Worm (Caenorhabditis elegans): Measurements from ENCODE around the gene pafo-1.

- TF ChIP-seq elt-3 (tag; optimal IDR thresholded peaks at IDR 0.05) (no peak), lin-39 (tag; optimal IDR thresholded peaks at IDR 0.05) (no peak), nhr-12 (tag; optimal IDR thresholded peaks at IDR 0.05) (no peak), ceh-16 (tag; optimal IDR thresholded peaks at IDR 0.05) (no peak), zag-1 (tag; optimal IDR thresholded peaks at IDR 0.05) (no peak), unc-62 (GFP tag; optimal IDR thresholded peaks at IDR 0.05) (no peak), nhr-77 (tag; optimal IDR thresholded peaks at IDR 0.05) (no peak), nhr-23 (tag; optimal IDR thresholded peaks at IDR 0.05) (no peak), unc-39 (tag; optimal IDR thresholded peaks at IDR 0.05) (no peak), nhr-237 (tag; optimal IDR thresholded peaks at IDR 0.05) (no peak), lin-11 (tag; optimal IDR thresholded peaks at IDR 0.05) (no peak), ztf-4 (tag; optimal IDR thresholded peaks at IDR 0.05) (no peak), ama-1 (optimal IDR thresholded peaks at IDR 0.05) (no peak), mbf-1 (tag; optimal IDR thresholded peaks at IDR 0.05) (no peak)
These were observed 8.1 kb upstream of the pafo-1 start, which contains the start of gene C55A6.3 for ce11 chrV:11513432-11513831.
